Worm (Caenorhabditis elegans) whole organism, mixed stage, embryonic: Measurements from ENCODE around the gene K10D11.2.
A peak's percentile ranks its signal among the peaks of the same experiment; 100 is the strongest.

Experiments used
- ceh-43 ChIP-seq: fragments of 200-800 bp; sonication (Bioruptor generic); optimal IDR thresholded peaks from 2 replicates; lab custom pipeline; 2018; ENCODE audit warnings: mild to moderate bottlenecking, missing genetic modification characterization, moderate library complexity, missing compliant biosample characterization
- ceh-83 ChIP-seq: fragments of 200-800 bp; sonication (Bioruptor generic); optimal IDR thresholded peaks from 2 replicates; lab custom pipeline; 2018; ENCODE audit warnings: mild to moderate bottlenecking, missing genetic modification characterization, missing compliant biosample characterization
- elt-1 ChIP-seq: sonication (generic microtip); optimal IDR thresholded peaks from 2 replicates; lab custom pipeline; 2017; ENCODE audit warnings: missing genetic modification characterization, mild to moderate bottlenecking, missing compliant biosample characterization, antibody characterized with exemption, moderate library complexity, borderline replicate concordance; ENCODE audit not compliant: insufficient read depth
- elt-3 ChIP-seq: fragments of 150-350 bp; optimal IDR thresholded peaks from 2 replicates; lab custom pipeline; 2014; ENCODE audit warnings: missing biosample characterization, missing genetic modification characterization
- hlh-1 ChIP-seq: fragments of 150-350 bp; optimal IDR thresholded peaks from 2 replicates; lab custom pipeline; 2014; ENCODE audit warnings: missing biosample characterization, missing genetic modification reagents, missing genetic modification characterization
- lsy-2 ChIP-seq: fragments of 150-350 bp; optimal IDR thresholded peaks from 2 replicates; lab custom pipeline; 2014; ENCODE audit warnings: missing biosample characterization, missing genetic modification characterization
- mep-1 ChIP-seq: fragments of 150-350 bp; optimal IDR thresholded peaks from 2 replicates; lab custom pipeline; 2017; ENCODE audit warnings: missing biosample characterization, missing genetic modification reagents, missing genetic modification characterization, inconsistent platforms
- nhr-237 ChIP-seq: fragments of 150-350 bp; optimal IDR thresholded peaks from 2 replicates; lab custom pipeline; 2014; ENCODE audit warnings: missing biosample characterization, missing genetic modification characterization
- nhr-76 ChIP-seq: sonication (generic microtip); optimal IDR thresholded peaks from 2 replicates; lab custom pipeline; 2017; ENCODE audit warnings: missing biosample characterization, missing genetic modification characterization
- unc-39 ChIP-seq: fragments of 150-350 bp; optimal IDR thresholded peaks from 2 replicates; lab custom pipeline; 2014; ENCODE audit warnings: missing biosample characterization, missing genetic modification characterization

DNA sequence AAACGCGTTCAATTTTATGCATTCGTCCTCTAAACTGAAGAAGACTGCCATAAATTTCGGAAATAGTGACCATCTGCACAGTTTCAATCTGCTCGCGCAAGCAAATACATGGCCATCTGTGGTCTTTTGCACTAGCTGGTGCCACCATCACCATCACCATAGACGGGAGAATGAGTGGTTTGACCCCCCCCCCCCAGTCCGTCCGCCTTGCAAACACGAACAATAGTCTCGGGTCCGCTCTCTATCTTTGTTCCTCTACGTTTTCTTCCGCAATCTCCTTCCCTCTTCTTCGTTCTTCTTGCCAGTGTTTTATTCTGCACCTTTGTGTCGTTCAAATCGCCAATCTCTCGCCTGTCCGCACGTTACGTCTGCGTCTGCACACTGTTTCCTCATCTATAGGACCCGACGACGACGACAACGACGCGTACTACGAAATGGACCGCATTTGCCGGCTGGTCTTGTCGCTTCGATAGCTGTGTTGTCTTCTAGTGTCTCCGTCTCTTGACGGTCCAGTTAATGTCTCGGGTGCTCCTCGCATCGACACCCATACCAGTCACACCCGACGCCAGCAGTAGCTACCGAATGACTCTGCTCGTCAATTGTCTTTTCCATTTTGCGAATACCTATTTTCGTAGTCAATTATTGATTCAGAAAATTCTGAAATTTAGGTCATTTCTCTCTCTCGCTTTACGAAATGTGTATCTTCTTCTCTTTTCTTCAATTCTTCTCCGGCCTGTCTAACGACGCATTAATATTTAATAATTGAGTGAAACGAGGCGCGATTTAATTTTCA, 51.1 kb downstream of the K10D11.2 start:
- TF ChIP-seq lsy-2 (tag; lab: Kevin White, UChicago) (no peak), ceh-43 (GFP tag; lab: Kevin White, UChicago) (no peak), mep-1 (tag; lab: Kevin White, UChicago) (no peak), nhr-76 (tag; lab: Kevin White, UChicago) (no peak), ceh-83 (GFP tag; lab: Kevin White, UChicago) (peak; percentile 60), elt-3 (tag; lab: Kevin White, UChicago) (no peak), elt-1 (tag; lab: Kevin White, UChicago) (no peak), unc-39 (no peak), nhr-237 (tag; lab: Kevin White, UChicago) (no peak), hlh-1 (tag; lab: Kevin White, UChicago) (peak; percentile 18)
